Fruit fly (Drosophila melanogaster) Kc167 (cell line): ENCODE measurements around the gene CG10638.

Experiments used
- Myc ChIP-seq: fragments of >200 bp; optimal IDR thresholded peaks from 2 replicates; lab custom pipeline; 2017; ENCODE audit warnings: missing external identifiers
- Sin3A ChIP-seq: fragments of >200 bp; optimal IDR thresholded peaks from 2 replicates; lab custom pipeline; 2018; ENCODE audit warnings: missing external identifiers
- h ChIP-seq: fragments of >200 bp; optimal IDR thresholded peaks from 3 replicates; lab custom pipeline; 2018; ENCODE audit warnings: missing external identifiers

dm6 chr3L:12501249-12501648 lies at the start of gene CG10638, which contains the start of gene CG10681:
- TF ChIP-seq Myc (lab: Kevin White, UChicago) (no peak), h (lab: Kevin White, UChicago) (no peak), Sin3A (lab: Kevin White, UChicago) (no peak)
